Fruit fly (Drosophila melanogaster) whole organism, pupa: ENCODE measurements around the gene CG43672.

Experiments used
- CG10348 ChIP-seq: fragments of 200-800 bp; sonication (Bioruptor generic); IDR thresholded peaks from 2 replicates; pipeline ENCODE4 v1.3.6; 2022; ENCODE audit warnings: missing biosample characterization, missing genetic modification characterization
- CG12605 ChIP-seq: fragments of 200-800 bp; sonication (Bioruptor generic); IDR thresholded peaks from 2 replicates; pipeline ENCODE4 v1.3.6; 2022; ENCODE audit warnings: missing biosample characterization, missing genetic modification characterization
- CG13204 ChIP-seq: fragments of 200-800 bp; sonication (Bioruptor generic); optimal IDR thresholded peaks from 2 replicates; lab custom pipeline; 2018; ENCODE audit warnings: missing biosample characterization, mild to moderate bottlenecking, missing genetic modification characterization, moderate library complexity
- CG14655 ChIP-seq: fragments of 200-800 bp; sonication (Bioruptor generic); optimal IDR thresholded peaks from 3 replicates; lab custom pipeline; 2017; ENCODE audit warnings: mild to moderate bottlenecking, missing biosample characterization, missing genetic modification reagents, missing genetic modification characterization
- CG15710 ChIP-seq: fragments of 200-800 bp; sonication (Bioruptor generic); optimal IDR thresholded peaks from 2 replicates; lab custom pipeline; 2018; ENCODE audit warnings: missing biosample characterization, mild to moderate bottlenecking, missing genetic modification characterization, moderate library complexity
- CG17806 ChIP-seq: fragments of 200-800 bp; sonication (Bioruptor generic); optimal IDR thresholded peaks from 2 replicates; lab custom pipeline; 2018; ENCODE audit warnings: missing biosample characterization, mild to moderate bottlenecking, missing genetic modification characterization, moderate library complexity
- CG34367 ChIP-seq: fragments of 200-800 bp; sonication (Bioruptor generic); optimal IDR thresholded peaks from 2 replicates; lab custom pipeline; 2018; ENCODE audit warnings: missing biosample characterization, mild to moderate bottlenecking, missing genetic modification characterization
- CG4496 ChIP-seq: fragments of 200-800 bp; sonication (Bioruptor generic); IDR thresholded peaks from 3 replicates; pipeline ENCODE4 v1.3.6; 2022; ENCODE audit warnings: missing biosample characterization, missing genetic modification characterization
- CG8159 ChIP-seq: fragments of 200-800 bp; sonication (Bioruptor generic); optimal IDR thresholded peaks from 3 replicates; lab custom pipeline; 2018; ENCODE audit warnings: missing biosample characterization, mild to moderate bottlenecking, missing genetic modification characterization, moderate library complexity
- CG9948 ChIP-seq: fragments of 200-800 bp; sonication (Bioruptor generic); optimal IDR thresholded peaks from 2 replicates; lab custom pipeline; 2018; ENCODE audit warnings: missing biosample characterization, mild to moderate bottlenecking, missing genetic modification characterization, moderate library complexity
- D1 ChIP-seq: fragments of 200-800 bp; sonication (Bioruptor generic); optimal IDR thresholded peaks from 2 replicates; lab custom pipeline; 2018; ENCODE audit warnings: missing biosample characterization, mild to moderate bottlenecking, missing genetic modification characterization, moderate library complexity
- Ets98B ChIP-seq: fragments of 200-800 bp; sonication (Bioruptor generic); IDR thresholded peaks from 2 replicates; pipeline ENCODE4 v1.3.6; 2022; ENCODE audit warnings: missing biosample characterization, missing genetic modification characterization
- Pif1A ChIP-seq: fragments of 200-800 bp; sonication (Bioruptor generic); optimal IDR thresholded peaks from 3 replicates; lab custom pipeline; 2016; ENCODE audit warnings: missing biosample characterization, missing genetic modification characterization
- Snoo ChIP-seq: fragments of 200-800 bp; sonication (Bioruptor generic); optimal IDR thresholded peaks from 3 replicates; lab custom pipeline; 2017; ENCODE audit warnings: missing biosample characterization, mild to moderate bottlenecking, missing genetic modification characterization, inconsistent platforms
- gl ChIP-seq: fragments of 200-800 bp; sonication (Bioruptor generic); optimal IDR thresholded peaks from 2 replicates; lab custom pipeline; 2018; ENCODE audit warnings: missing biosample characterization, mild to moderate bottlenecking, missing genetic modification characterization
- rn ChIP-seq: fragments of 200-800 bp; sonication (Bioruptor generic); IDR thresholded peaks from 2 replicates; pipeline ENCODE4 v1.3.6; 2022; ENCODE audit warnings: missing biosample characterization, missing genetic modification characterization

The CG43672 gene

dm6 chrX:15822363-15822762 is 49.6 kb downstream of the CG43672 start:
- no peak for TF ChIP-seq CG8159 (tag; lab: Kevin White, UChicago)
- no peak for TF ChIP-seq Pif1A (GFP tag; lab: Kevin White, UChicago)
- no peak for TF ChIP-seq CG34367 (tag; lab: Kevin White, UChicago)
- TF ChIP-seq CG12605 (GFP tag; lab: Robert Waterston, UW): no peak
- no peak for TF ChIP-seq CG4496 (GFP tag; lab: Robert Waterston, UW)
- TF ChIP-seq CG10348 (GFP tag; lab: Robert Waterston, UW): no peak
- TF ChIP-seq CG9948 (tag; lab: Kevin White, UChicago): no peak
- no peak for TF ChIP-seq rn (GFP tag; lab: Robert Waterston, UW)
- no peak for TF ChIP-seq Snoo (tag; lab: Kevin White, UChicago)
- no peak for TF ChIP-seq D1
- TF ChIP-seq CG14655: no peak
- no peak for TF ChIP-seq CG15710 (tag; lab: Kevin White, UChicago)
- TF ChIP-seq CG13204 (GFP tag; lab: Kevin White, UChicago): no peak
- no peak for TF ChIP-seq CG17806 (tag; lab: Kevin White, UChicago)
- TF ChIP-seq gl (tag; lab: Kevin White, UChicago): no peak
- TF ChIP-seq Ets98B: no peak
